Worm (Caenorhabditis elegans): ENCODE measurements around the gene clec-83.

- TF ChIP-seq pha-4 (tag; optimal IDR thresholded peaks at IDR 0.05) (no peak), nhr-11 (tag; optimal IDR thresholded peaks at IDR 0.05) (no peak), gmeb-2 (tag; optimal IDR thresholded peaks at IDR 0.05) (no peak), ceh-24 (tag; optimal IDR thresholded peaks at IDR 0.05) (no peak), lin-11 (tag; optimal IDR thresholded peaks at IDR 0.05) (no peak), ceh-18 (tag; optimal IDR thresholded peaks at IDR 0.05) (no peak), pros-1 (tag; optimal IDR thresholded peaks at IDR 0.05) (no peak), tbx-2 (tag; optimal IDR thresholded peaks at IDR 0.05) (no peak), dve-1 (tag; optimal IDR thresholded peaks at IDR 0.05) (no peak)
Observed at ce11 chrIV:2803652-2804051, 37.6 kb downstream of the clec-83 start, which contains the start of gene Y54G2A.32.

Measured in whole organism, late embryonic.